Worm (Caenorhabditis elegans): ENCODE results near the gene T05A7.12.

Gene T05A7.12

DNA sequence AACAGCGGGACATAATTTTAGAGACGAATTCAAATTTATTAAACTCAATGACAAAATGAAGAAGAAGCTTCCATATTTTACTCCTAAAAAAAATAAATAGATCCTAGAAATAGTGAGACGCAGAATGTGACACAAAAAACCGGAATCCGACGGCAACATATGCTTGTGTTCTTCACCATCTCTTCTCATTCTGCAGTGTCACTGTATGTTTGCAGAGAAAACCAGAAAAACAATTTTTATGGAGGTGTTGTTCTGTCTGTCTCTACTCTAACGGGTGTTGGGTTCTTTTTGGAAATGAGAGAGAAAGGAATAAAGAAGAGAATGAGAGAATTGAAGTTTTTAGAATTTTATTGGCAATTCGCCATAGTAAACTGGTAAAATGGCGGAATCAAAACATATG is 24.2 kb downstream of the T05A7.12 start:
- no peak for TF ChIP-seq ama-1 (optimal IDR thresholded peaks at IDR 0.05)
- no peak for TF ChIP-seq aly-1 (tag; optimal IDR thresholded peaks at IDR 0.05)
- no peak for TF ChIP-seq scrt-1 (GFP tag; IDR thresholded peaks at IDR 0.05)
- TF ChIP-seq B0310.2 (tag; optimal IDR thresholded peaks at IDR 0.05), result no peak
- TF ChIP-seq ets-7 (tag; optimal IDR thresholded peaks at IDR 0.05), result no peak
- TF ChIP-seq ceh-13 (GFP tag; optimal IDR thresholded peaks at IDR 0.05), result no peak
- TF ChIP-seq pes-1 (GFP tag; IDR thresholded peaks at IDR 0.05), result no peak
- no peak for TF ChIP-seq hmg-4 (GFP tag; optimal IDR thresholded peaks at IDR 0.05)

ce11 chrII:4638241-4638640 is 24.8 kb downstream of the T05A7.12 start, which contains the start of gene che-10:
Gene che-10, minus strand, starts transcription at chrII:4638341.
- TF ChIP-seq ama-1 (optimal IDR thresholded peaks at IDR 0.05) (no peak), hnd-1 (tag; optimal IDR thresholded peaks at IDR 0.05) (no peak), flt-1 (GFP tag; IDR thresholded peaks at IDR 0.05) (no peak), sea-1 (GFP tag; conservative IDR thresholded peaks at IDR 0.05) (no peak), pes-1 (GFP tag; IDR thresholded peaks at IDR 0.05) (no peak), ceh-36 (tag; optimal IDR thresholded peaks at IDR 0.05) (no peak), ets-7 (tag; optimal IDR thresholded peaks at IDR 0.05) (no peak), F13C5.2 (tag; optimal IDR thresholded peaks at IDR 0.05) (no peak)

ce11 chrII:4631479-4631878 is 31.6 kb downstream of the T05A7.12 start:
- TF ChIP-seq B0310.2 (tag; optimal IDR thresholded peaks at IDR 0.05) (no peak), ets-7 (tag; optimal IDR thresholded peaks at IDR 0.05) (no peak), ceh-13 (GFP tag; optimal IDR thresholded peaks at IDR 0.05) (no peak), aly-1 (tag; optimal IDR thresholded peaks at IDR 0.05) (no peak), ceh-36 (tag; optimal IDR thresholded peaks at IDR 0.05) (no peak), F13C5.2 (tag; optimal IDR thresholded peaks at IDR 0.05) (no peak), tra-4 (tag; optimal IDR thresholded peaks at IDR 0.05) (no peak), hmbx-1 (tag; optimal IDR thresholded peaks at IDR 0.05) (no peak)

ce11 chrII:4626606-4627005 is 36.5 kb downstream of the T05A7.12 start, which contains the start of gene F35D11.1:
Gene F35D11.1, plus strand, starts transcription at chrII:4626906.
- TF ChIP-seq ceh-36 (tag; optimal IDR thresholded peaks at IDR 0.05) (no peak), tra-4 (tag; optimal IDR thresholded peaks at IDR 0.05) (no peak), aly-1 (tag; optimal IDR thresholded peaks at IDR 0.05) (no peak), scrt-1 (GFP tag; IDR thresholded peaks at IDR 0.05) (no peak), tbx-37 (GFP tag; conservative IDR thresholded peaks at IDR 0.05) (no peak), hmbx-1 (tag; optimal IDR thresholded peaks at IDR 0.05) (no peak), sea-1 (GFP tag; conservative IDR thresholded peaks at IDR 0.05) (no peak), hnd-1 (tag; optimal IDR thresholded peaks at IDR 0.05) (no peak), pes-1 (GFP tag; IDR thresholded peaks at IDR 0.05) (no peak), hmg-4 (GFP tag; optimal IDR thresholded peaks at IDR 0.05) (no peak), B0310.2 (tag; optimal IDR thresholded peaks at IDR 0.05) (no peak), tbx-11 (GFP tag; IDR thresholded peaks at IDR 0.05) (no peak), ets-7 (tag; optimal IDR thresholded peaks at IDR 0.05) (no peak), F13C5.2 (tag; optimal IDR thresholded peaks at IDR 0.05) (no peak), flt-1 (GFP tag; IDR thresholded peaks at IDR 0.05) (no peak), ama-1 (optimal IDR thresholded peaks at IDR 0.05) (no peak), ceh-13 (GFP tag; optimal IDR thresholded peaks at IDR 0.05) (no peak)

DNA sequence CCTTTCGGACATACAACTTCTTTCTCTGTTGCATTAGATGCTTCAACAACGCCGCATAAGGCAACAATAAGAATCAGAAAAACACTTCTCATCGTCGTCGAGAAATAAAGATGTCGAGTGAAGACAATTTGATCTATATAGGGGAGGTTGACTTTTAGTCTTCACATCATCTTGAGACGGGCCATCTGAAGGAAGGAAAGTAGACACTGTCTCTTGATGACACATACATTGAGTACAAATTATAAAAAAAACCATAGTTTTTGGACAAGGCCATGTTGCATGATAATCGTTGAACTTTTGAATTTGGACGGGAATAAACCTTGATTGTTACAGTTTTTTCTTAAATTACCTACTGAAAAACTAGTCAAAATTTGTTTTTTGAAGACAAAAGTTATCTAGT is 41.4 kb downstream of the T05A7.12 start, which contains the start of gene clec-139:
TSS of gene clec-139 (minus strand) at position 101 of the 400 bp plus-strand sequence.
- TF ChIP-seq hnd-1 (tag; optimal IDR thresholded peaks at IDR 0.05), result no peak
- TF ChIP-seq hmbx-1 (tag; optimal IDR thresholded peaks at IDR 0.05), result no peak
- no peak for TF ChIP-seq ama-1 (optimal IDR thresholded peaks at IDR 0.05)
- TF ChIP-seq pes-1 (GFP tag; IDR thresholded peaks at IDR 0.05), result no peak
- TF ChIP-seq aly-1 (tag; optimal IDR thresholded peaks at IDR 0.05), result no peak
- no peak for TF ChIP-seq flt-1 (GFP tag; IDR thresholded peaks at IDR 0.05)
- no peak for TF ChIP-seq tbx-11 (GFP tag; IDR thresholded peaks at IDR 0.05)
- TF ChIP-seq sea-1 (GFP tag; conservative IDR thresholded peaks at IDR 0.05), result no peak
- TF ChIP-seq ets-7 (tag; optimal IDR thresholded peaks at IDR 0.05), result no peak
- TF ChIP-seq hmg-4 (GFP tag; optimal IDR thresholded peaks at IDR 0.05), result no peak
- no peak for TF ChIP-seq B0310.2 (tag; optimal IDR thresholded peaks at IDR 0.05)
- no peak for TF ChIP-seq scrt-1 (GFP tag; IDR thresholded peaks at IDR 0.05)

DNA sequence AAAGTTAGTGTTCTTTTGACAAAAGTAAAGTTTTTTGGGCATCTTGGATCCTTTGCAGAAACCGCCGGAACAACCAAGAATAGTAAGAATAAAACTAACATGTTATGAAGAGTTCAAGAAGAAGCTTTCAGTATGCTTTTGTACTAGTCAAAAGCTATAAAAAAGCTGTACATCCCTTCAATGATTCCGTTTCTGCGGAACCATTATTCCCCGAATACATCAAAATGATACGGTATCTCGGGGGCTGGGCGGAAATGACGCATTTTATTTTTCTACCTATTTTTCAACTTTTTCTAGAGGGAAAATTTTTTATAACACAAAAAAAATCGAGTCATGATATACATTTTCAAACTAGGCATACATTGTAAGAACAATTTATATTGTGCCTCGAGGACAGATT is 43.4 kb downstream of the T05A7.12 start, which contains the start of gene clec-138:
TSS of gene clec-138 (minus strand) at position 101 of the 400 bp plus-strand sequence.
- TF ChIP-seq tra-4 (tag; optimal IDR thresholded peaks at IDR 0.05) (no peak), sea-1 (GFP tag; conservative IDR thresholded peaks at IDR 0.05) (no peak), pes-1 (GFP tag; IDR thresholded peaks at IDR 0.05) (no peak), hmbx-1 (tag; optimal IDR thresholded peaks at IDR 0.05) (no peak)

DNA sequence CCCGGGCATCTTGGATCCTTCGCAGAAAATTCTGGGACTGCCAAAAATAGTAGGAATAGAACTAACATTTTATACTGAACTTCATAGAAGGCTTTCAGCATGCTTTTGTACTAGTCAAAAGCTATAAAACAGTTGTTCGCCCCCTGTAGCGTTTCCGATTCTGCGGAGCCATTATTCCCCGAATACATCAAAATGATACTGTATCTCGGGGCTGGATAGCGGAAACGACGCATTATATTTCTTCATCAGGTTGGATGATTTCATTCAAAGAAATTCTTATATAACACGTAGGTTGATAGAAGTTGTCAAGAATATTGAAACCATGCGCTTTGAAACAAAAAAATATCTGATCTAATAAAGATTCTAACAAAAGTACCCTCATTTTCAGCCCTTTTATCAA is 45.1 kb downstream of the T05A7.12 start, which contains the start of gene clec-137:
TSS of gene clec-137 (minus strand) at position 101 of the 400 bp plus-strand sequence.
- no peak for TF ChIP-seq flt-1 (GFP tag; IDR thresholded peaks at IDR 0.05)
- no peak for TF ChIP-seq hnd-1 (tag; optimal IDR thresholded peaks at IDR 0.05)
- no peak for TF ChIP-seq sea-1 (GFP tag; conservative IDR thresholded peaks at IDR 0.05)
- TF ChIP-seq tbx-11 (GFP tag; IDR thresholded peaks at IDR 0.05), result no peak
- no peak for TF ChIP-seq tra-4 (tag; optimal IDR thresholded peaks at IDR 0.05)
- TF ChIP-seq ceh-36 (tag; optimal IDR thresholded peaks at IDR 0.05), result no peak
- TF ChIP-seq pes-1 (GFP tag; IDR thresholded peaks at IDR 0.05), result no peak
- TF ChIP-seq B0310.2 (tag; optimal IDR thresholded peaks at IDR 0.05), result no peak
- TF ChIP-seq ama-1 (optimal IDR thresholded peaks at IDR 0.05), result no peak
- TF ChIP-seq ets-7 (tag; optimal IDR thresholded peaks at IDR 0.05), result no peak
- no peak for TF ChIP-seq F13C5.2 (tag; optimal IDR thresholded peaks at IDR 0.05)
- TF ChIP-seq scrt-1 (GFP tag; IDR thresholded peaks at IDR 0.05), result no peak
- no peak for TF ChIP-seq tbx-37 (GFP tag; conservative IDR thresholded peaks at IDR 0.05)
- TF ChIP-seq hmbx-1 (tag; optimal IDR thresholded peaks at IDR 0.05), result no peak
- no peak for TF ChIP-seq hmg-4 (GFP tag; optimal IDR thresholded peaks at IDR 0.05)
- no peak for TF ChIP-seq ceh-13 (GFP tag; optimal IDR thresholded peaks at IDR 0.05)
- no peak for TF ChIP-seq aly-1 (tag; optimal IDR thresholded peaks at IDR 0.05)

DNA sequence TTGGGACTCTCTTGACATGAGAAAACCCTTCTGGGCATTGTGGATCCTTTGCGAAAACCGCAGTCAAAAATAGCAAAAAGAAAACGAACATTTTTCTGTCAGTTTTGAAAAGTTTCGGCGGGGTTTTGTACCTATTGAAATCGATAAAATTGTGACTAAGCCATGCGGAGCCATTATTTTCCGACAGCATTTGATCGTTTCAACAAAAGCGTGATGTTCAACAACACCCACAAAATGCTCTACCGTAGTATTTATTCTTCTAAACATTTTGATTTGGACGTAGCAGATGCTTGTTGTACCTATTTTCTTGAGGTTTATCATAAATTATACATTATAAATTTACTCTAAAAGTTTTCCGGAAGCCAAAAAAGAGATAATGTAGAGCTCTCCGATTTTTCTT is 46.6 kb downstream of the T05A7.12 start, which contains the start of gene clec-136:
TSS of gene clec-136 (minus strand) at position 101 of the 400 bp plus-strand sequence.
- TF ChIP-seq ceh-13 (GFP tag; optimal IDR thresholded peaks at IDR 0.05), result no peak
- no peak for TF ChIP-seq aly-1 (tag; optimal IDR thresholded peaks at IDR 0.05)
- no peak for TF ChIP-seq tra-4 (tag; optimal IDR thresholded peaks at IDR 0.05)
- TF ChIP-seq tbx-11 (GFP tag; IDR thresholded peaks at IDR 0.05), result no peak
- TF ChIP-seq sea-1 (GFP tag; conservative IDR thresholded peaks at IDR 0.05), result no peak
- no peak for TF ChIP-seq hnd-1 (tag; optimal IDR thresholded peaks at IDR 0.05)
- TF ChIP-seq flt-1 (GFP tag; IDR thresholded peaks at IDR 0.05), result no peak
- no peak for TF ChIP-seq hmg-4 (GFP tag; optimal IDR thresholded peaks at IDR 0.05)
- no peak for TF ChIP-seq pes-1 (GFP tag; IDR thresholded peaks at IDR 0.05)
- TF ChIP-seq ceh-36 (tag; optimal IDR thresholded peaks at IDR 0.05), result no peak
- no peak for TF ChIP-seq tbx-37 (GFP tag; conservative IDR thresholded peaks at IDR 0.05)
- no peak for TF ChIP-seq scrt-1 (GFP tag; IDR thresholded peaks at IDR 0.05)
- no peak for TF ChIP-seq F13C5.2 (tag; optimal IDR thresholded peaks at IDR 0.05)
- no peak for TF ChIP-seq ama-1 (optimal IDR thresholded peaks at IDR 0.05)
- no peak for TF ChIP-seq ets-7 (tag; optimal IDR thresholded peaks at IDR 0.05)
- no peak for TF ChIP-seq B0310.2 (tag; optimal IDR thresholded peaks at IDR 0.05)
- TF ChIP-seq hmbx-1 (tag; optimal IDR thresholded peaks at IDR 0.05), result no peak
